Worm (Caenorhabditis elegans) whole organism, midembryonic: Measurements from ENCODE around the gene cat-4.

Experiments
- T22C8.4 ChIP-seq: fragments of 200-800 bp; sonication (Bioruptor generic); IDR thresholded peaks from 2 replicates; pipeline ENCODE4 v1.3.6; 2022; ENCODE audit warnings: missing genetic modification characterization, missing compliant biosample characterization
- cog-1 ChIP-seq: sonication (generic microtip); optimal IDR thresholded peaks from 2 replicates; lab custom pipeline; 2016; ENCODE audit warnings: missing genetic modification characterization, missing compliant biosample characterization
- flt-1 ChIP-seq: fragments of 200-800 bp; sonication (Bioruptor generic); IDR thresholded peaks from 2 replicates; pipeline ENCODE4 v1.3.6; 2022; ENCODE audit warnings: missing genetic modification characterization, missing compliant biosample characterization
- klf-2 ChIP-seq: fragments of 200-800 bp; sonication (Bioruptor generic); conservative IDR thresholded peaks from 2 replicates; pipeline ENCODE4 v1.3.6; 2022; ENCODE audit warnings: missing genetic modification reagents, missing genetic modification characterization, missing compliant biosample characterization
- med-1 ChIP-seq: sonication (generic microtip); optimal IDR thresholded peaks from 2 replicates; lab custom pipeline; 2017; ENCODE audit warnings: missing genetic modification characterization, mild to moderate bottlenecking, missing compliant biosample characterization, antibody characterized with exemption, missing genetic modification reagents; ENCODE audit not compliant: insufficient read depth
- ref-1 ChIP-seq: fragments of 200-800 bp; sonication (Bioruptor generic); conservative IDR thresholded peaks from 2 replicates; pipeline ENCODE4 v1.3.6; 2022; ENCODE audit warnings: missing genetic modification reagents, missing genetic modification characterization, missing compliant biosample characterization
- tab-1 ChIP-seq: fragments of 200-800 bp; sonication (Bioruptor generic); IDR thresholded peaks from 2 replicates; pipeline ENCODE4 v1.3.6; 2022; ENCODE audit warnings: missing genetic modification characterization, missing compliant biosample characterization
- ztf-23 ChIP-seq: fragments of 200-800 bp; sonication (Bioruptor generic); IDR thresholded peaks from 2 replicates; pipeline ENCODE4 v1.3.6; 2022; ENCODE audit warnings: missing genetic modification reagents, missing genetic modification characterization, missing compliant biosample characterization
- ztf-29 ChIP-seq: fragments of 200-800 bp; sonication (Bioruptor generic); IDR thresholded peaks from 2 replicates; pipeline ENCODE4 v1.3.6; 2022; ENCODE audit warnings: missing genetic modification reagents, missing genetic modification characterization, missing compliant biosample characterization

cat-4 gene

DNA sequence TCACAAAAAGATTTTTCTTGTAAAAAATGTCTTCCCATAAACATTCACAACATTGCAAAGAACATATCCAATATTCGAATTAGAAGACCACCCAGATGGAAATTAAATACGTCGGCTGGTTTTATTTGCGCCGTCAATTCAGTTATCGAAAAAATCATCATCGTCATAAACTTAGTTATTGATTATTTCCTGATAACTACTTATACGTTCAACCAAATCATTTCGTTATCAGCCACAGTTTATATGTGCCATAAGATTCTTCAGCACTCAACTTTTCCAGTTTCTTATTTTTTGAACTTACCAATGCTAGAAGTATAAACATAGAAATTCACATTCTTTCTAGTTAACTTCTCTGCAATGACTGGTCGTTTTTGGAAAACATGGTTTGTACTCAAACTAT lies 16.0 kb downstream of the cat-4 start:
- TF ChIP-seq tab-1 (no peak), flt-1 (GFP tag; lab: Robert Waterston, UW) (no peak), ztf-29 (no peak), cog-1 (no peak), klf-2 (GFP tag; lab: Robert Waterston, UW) (no peak), med-1 (GFP tag; lab: Kevin White, UChicago) (no peak), T22C8.4 (GFP tag; lab: Robert Waterston, UW) (no peak), ref-1 (GFP tag; lab: Robert Waterston, UW) (no peak), ztf-23 (GFP tag; lab: Robert Waterston, UW) (no peak)

ce11 chrV:10581837-10582300 lies 17.2 kb downstream of the cat-4 start, which contains the start of gene T21C9.6:
TSS of gene T21C9.6 (plus strand) at chrV:10581887.
- no peak for TF ChIP-seq flt-1 (GFP tag; lab: Robert Waterston, UW)
- TF ChIP-seq ref-1 (GFP tag; lab: Robert Waterston, UW), result no peak
- no peak for TF ChIP-seq T22C8.4 (GFP tag; lab: Robert Waterston, UW)
- TF ChIP-seq cog-1, result no peak
- TF ChIP-seq klf-2 (GFP tag; lab: Robert Waterston, UW), result no peak
- TF ChIP-seq ztf-29, result no peak
- TF ChIP-seq tab-1, result no peak
- no peak for TF ChIP-seq med-1 (GFP tag; lab: Kevin White, UChicago)
- TF ChIP-seq ztf-23 (GFP tag; lab: Robert Waterston, UW), result no peak

ce11 chrV:10588694-10589093 lies 24.0 kb downstream of the cat-4 start, which contains the start of gene srg-32:
TSS of gene srg-32 (minus strand) at chrV:10588794.
- TF ChIP-seq ref-1 (GFP tag; lab: Robert Waterston, UW) (no peak), tab-1 (no peak), ztf-29 (no peak), flt-1 (GFP tag; lab: Robert Waterston, UW) (no peak), klf-2 (GFP tag; lab: Robert Waterston, UW) (no peak), cog-1 (no peak), T22C8.4 (GFP tag; lab: Robert Waterston, UW) (no peak)

ce11 chrV:10589774-10590528 lies 25.3 kb downstream of the cat-4 start, which contains the start of gene ttr-23:
TSS of gene ttr-23 (minus strand) at chrV:10589860.
- TF ChIP-seq ref-1 (GFP tag; lab: Robert Waterston, UW) (no peak), cog-1 (no peak), klf-2 (GFP tag; lab: Robert Waterston, UW) (no peak), ztf-23 (GFP tag; lab: Robert Waterston, UW) (no peak), tab-1 (no peak), ztf-29 (no peak), med-1 (GFP tag; lab: Kevin White, UChicago) (no peak), flt-1 (GFP tag; lab: Robert Waterston, UW) (no peak), T22C8.4 (GFP tag; lab: Robert Waterston, UW) (no peak)

DNA sequence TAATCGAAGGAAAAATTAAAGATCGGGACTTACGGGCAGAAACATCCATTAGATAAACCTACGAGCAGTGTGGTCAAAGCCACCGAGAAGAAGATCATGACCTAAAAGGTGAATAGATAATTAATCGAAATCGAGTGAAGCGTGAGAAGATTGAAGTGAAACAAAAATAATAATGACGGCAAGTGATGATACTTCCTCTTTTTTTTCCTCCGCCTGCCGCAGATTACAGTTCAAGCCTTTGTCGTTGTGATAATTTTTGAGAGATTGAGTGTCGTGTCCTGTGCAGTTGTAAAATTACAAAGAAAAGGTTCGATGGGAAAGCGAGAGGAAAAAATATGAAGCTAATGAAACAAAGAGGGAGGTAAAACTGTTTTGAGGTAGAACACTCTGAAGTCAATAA lies 27.8 kb downstream of the cat-4 start, which contains the start of gene T21C9.9:
Gene T21C9.9 (minus strand): TSS at position 101 of the 400 bp plus-strand sequence.
- no peak for TF ChIP-seq ref-1 (GFP tag; lab: Robert Waterston, UW)
- TF ChIP-seq ztf-29, result no peak
- TF ChIP-seq flt-1 (GFP tag; lab: Robert Waterston, UW), result no peak
- no peak for TF ChIP-seq med-1 (GFP tag; lab: Kevin White, UChicago)
- TF ChIP-seq T22C8.4 (GFP tag; lab: Robert Waterston, UW), result no peak
- no peak for TF ChIP-seq ztf-23 (GFP tag; lab: Robert Waterston, UW)
- TF ChIP-seq tab-1, result no peak
- TF ChIP-seq cog-1, result no peak

ce11 chrV:10594810-10595209 lies 30.1 kb downstream of the cat-4 start, which contains the start of gene T21C9.11:
TSS of gene T21C9.11 (minus strand) at chrV:10594910.
- TF ChIP-seq flt-1 (GFP tag; lab: Robert Waterston, UW) (no peak), ztf-23 (GFP tag; lab: Robert Waterston, UW) (no peak)

DNA sequence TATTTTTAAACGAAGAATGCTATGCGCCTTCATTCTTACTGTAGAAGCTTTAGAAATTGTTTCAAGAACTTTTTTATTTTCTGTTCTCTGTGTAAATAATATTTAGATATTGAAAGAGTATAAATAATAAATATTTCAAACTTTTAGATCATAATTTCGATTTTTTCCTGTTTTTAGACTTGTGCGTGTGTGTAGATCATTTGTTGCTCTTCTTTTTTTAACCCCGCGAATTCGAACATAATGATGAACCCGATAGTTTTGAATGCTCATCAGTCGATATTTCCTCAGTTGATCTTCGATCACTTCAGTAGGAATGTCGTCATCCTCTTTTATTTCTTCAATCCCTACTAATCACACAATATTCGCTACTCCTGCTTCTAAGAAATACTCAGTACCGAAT lies 32.6 kb downstream of the cat-4 start, which contains the start of gene T21C9.13:
Gene T21C9.13 (plus strand): TSS at position 33 of the 400 bp plus-strand sequence.
- TF ChIP-seq med-1 (GFP tag; lab: Kevin White, UChicago) (no peak), ztf-29 (no peak), T22C8.4 (GFP tag; lab: Robert Waterston, UW) (no peak), ref-1 (GFP tag; lab: Robert Waterston, UW) (no peak), tab-1 (no peak), klf-2 (GFP tag; lab: Robert Waterston, UW) (no peak), cog-1 (no peak), ztf-23 (GFP tag; lab: Robert Waterston, UW) (no peak)

ce11 chrV:10598670-10599154 lies 34.0 kb downstream of the cat-4 start, which contains the start of gene scpl-4:
TSS of gene scpl-4 (plus strand) at chrV:10599104.
- no peak for TF ChIP-seq cog-1
- no peak for TF ChIP-seq ztf-29
- TF ChIP-seq ref-1 (GFP tag; lab: Robert Waterston, UW), result no peak
- no peak for TF ChIP-seq ztf-23 (GFP tag; lab: Robert Waterston, UW)
- no peak for TF ChIP-seq med-1 (GFP tag; lab: Kevin White, UChicago)
- TF ChIP-seq flt-1 (GFP tag; lab: Robert Waterston, UW), result no peak
- TF ChIP-seq klf-2 (GFP tag; lab: Robert Waterston, UW), result no peak
- no peak for TF ChIP-seq tab-1
- TF ChIP-seq T22C8.4 (GFP tag; lab: Robert Waterston, UW), result no peak
